Fruit fly (Drosophila melanogaster) whole organism, adult: Measurements from ENCODE around the gene Frmd5.
A peak's percentile ranks its signal among the peaks of the same experiment; 100 is the strongest.

ENCODE experiments used
- CG11617 ChIP-seq: fragments of 200-800 bp; sonication (Bioruptor generic); optimal IDR thresholded peaks from 2 replicates; lab custom pipeline; 2017; ENCODE audit warnings: mild to moderate bottlenecking, missing biosample characterization, missing genetic modification reagents, missing genetic modification characterization
- CG12768 ChIP-seq: fragments of 200-800 bp; sonication (Bioruptor generic); optimal IDR thresholded peaks from 2 replicates; lab custom pipeline; 2017; ENCODE audit warnings: missing biosample characterization, missing genetic modification characterization, mild to moderate bottlenecking, moderate library complexity, missing genetic modification reagents
- CG14711 ChIP-seq: fragments of 200-800 bp; sonication (Bioruptor generic); optimal IDR thresholded peaks from 2 replicates; lab custom pipeline; 2018; ENCODE audit warnings: missing biosample characterization, mild to moderate bottlenecking, missing genetic modification characterization, moderate library complexity
- CG1620 ChIP-seq: fragments of 200-800 bp; sonication (Bioruptor generic); optimal IDR thresholded peaks from 2 replicates; lab custom pipeline; 2016; ENCODE audit warnings: missing biosample characterization, missing genetic modification characterization
- CG33017 ChIP-seq: fragments of 200-800 bp; sonication (Bioruptor generic); optimal IDR thresholded peaks from 2 replicates; lab custom pipeline; 2018; ENCODE audit warnings: missing biosample characterization, mild to moderate bottlenecking, missing genetic modification characterization, moderate library complexity
- CG5204 ChIP-seq: fragments of 200-800 bp; sonication (Bioruptor generic); optimal IDR thresholded peaks from 2 replicates; lab custom pipeline; 2016; ENCODE audit warnings: missing biosample characterization, missing genetic modification characterization
- CG7045 ChIP-seq: fragments of 200-800 bp; sonication (Bioruptor generic); optimal IDR thresholded peaks from 2 replicates; lab custom pipeline; 2017; ENCODE audit warnings: missing biosample characterization, mild to moderate bottlenecking, missing genetic modification characterization
- CG7101 ChIP-seq: fragments of 200-800 bp; sonication (Bioruptor generic); optimal IDR thresholded peaks from 2 replicates; lab custom pipeline; 2018; ENCODE audit warnings: missing biosample characterization, mild to moderate bottlenecking, missing genetic modification characterization, moderate library complexity
- Clk ChIP-seq: fragments of 200-800 bp; sonication (Bioruptor generic); optimal IDR thresholded peaks from 2 replicates; lab custom pipeline; 2017; ENCODE audit warnings: missing biosample characterization, missing genetic modification characterization
- Crg-1 ChIP-seq: fragments of 200-800 bp; sonication (Bioruptor generic); optimal IDR thresholded peaks from 2 replicates; lab custom pipeline; 2016; ENCODE audit warnings: missing biosample characterization, missing genetic modification characterization
- Hr96 ChIP-seq: fragments of 200-800 bp; sonication (Bioruptor generic); optimal IDR thresholded peaks from 2 replicates; lab custom pipeline; 2016; ENCODE audit warnings: missing biosample characterization, missing genetic modification characterization
- Mnt ChIP-seq: fragments of 200-800 bp; sonication (Bioruptor generic); optimal IDR thresholded peaks from 2 replicates; lab custom pipeline; 2016; ENCODE audit warnings: missing biosample characterization, mild to moderate bottlenecking, missing genetic modification characterization
- bab1 ChIP-seq: fragments of 200-800 bp; sonication (Bioruptor generic); optimal IDR thresholded peaks from 3 replicates; lab custom pipeline; 2019; ENCODE audit warnings: missing biosample characterization, mild to moderate bottlenecking, missing genetic modification characterization, moderate library complexity
- cic ChIP-seq: fragments of 200-800 bp; sonication (Bioruptor generic); optimal IDR thresholded peaks from 2 replicates; lab custom pipeline; 2017; ENCODE audit warnings: missing biosample characterization, mild to moderate bottlenecking, missing genetic modification characterization, moderate library complexity
- cnc ChIP-seq, 2 experiments: fragments of >200 bp; optimal IDR thresholded peaks; 2 replicates each; lab custom pipeline; 2017
- kay ChIP-seq: fragments of 200-800 bp; sonication (Bioruptor generic); peaks from one replicate; lab custom pipeline; 2016; ENCODE audit warnings: missing biosample characterization, missing genetic modification characterization, borderline replicate concordance
- ovo ChIP-seq: fragments of 200-800 bp; sonication (Bioruptor generic); optimal IDR thresholded peaks from 2 replicates; lab custom pipeline; 2016; ENCODE audit warnings: missing biosample characterization, missing genetic modification characterization
- pad ChIP-seq: fragments of 200-800 bp; sonication (Bioruptor generic); optimal IDR thresholded peaks from 3 replicates; lab custom pipeline; 2017; ENCODE audit warnings: missing biosample characterization, missing genetic modification characterization, mild to moderate bottlenecking, moderate library complexity, missing genetic modification reagents
- tj ChIP-seq: fragments of 200-800 bp; sonication (Bioruptor generic); optimal IDR thresholded peaks from 3 replicates; lab custom pipeline; 2017; ENCODE audit warnings: missing biosample characterization, mild to moderate bottlenecking, missing genetic modification characterization, moderate library complexity
- toe ChIP-seq: fragments of 200-800 bp; sonication (Bioruptor generic); optimal IDR thresholded peaks from 2 replicates; lab custom pipeline; 2016; ENCODE audit warnings: missing biosample characterization, missing genetic modification characterization

The Frmd5 gene

dm6 chr2L:10353871-10354270 is 9.6 kb downstream of the Frmd5 start, which contains the start of gene CG34367:
TSS of gene CG34367 (minus strand) at chr2L:10353905.
- no peak for TF ChIP-seq CG7045 (GFP tag; lab: Kevin White, UChicago)
- TF ChIP-seq ovo (GFP tag; lab: Kevin White, UChicago) = no peak
- TF ChIP-seq bab1 (GFP tag; lab: Kevin White, UChicago) = no peak
- no peak for TF ChIP-seq pad (GFP tag; lab: Kevin White, UChicago)
- TF ChIP-seq cic = no peak
- no peak for TF ChIP-seq CG14711 (tag; lab: Kevin White, UChicago)
- no peak for TF ChIP-seq kay (GFP tag; lab: Kevin White, UChicago)
- TF ChIP-seq tj = no peak
- TF ChIP-seq Hr96 (GFP tag; lab: Kevin White, UChicago) = no peak
- TF ChIP-seq Crg-1 = no peak
- no peak for TF ChIP-seq CG12768 (GFP tag; lab: Kevin White, UChicago)
- TF ChIP-seq toe (GFP tag; lab: Kevin White, UChicago) = no peak
- TF ChIP-seq Clk (GFP tag; lab: Kevin White, UChicago) = no peak
- no peak for TF ChIP-seq CG11617 (GFP tag; lab: Kevin White, UChicago)
- TF ChIP-seq CG1620 (GFP tag; lab: Kevin White, UChicago) = no peak
- TF ChIP-seq CG33017 = no peak
- TF ChIP-seq CG5204 = no peak
- TF ChIP-seq cnc (optimal IDR thresholded peaks at IDR 0.05; lab: Kevin White, UChicago) = no peak

- TF ChIP-seq CG11617 (GFP tag; lab: Kevin White, UChicago) (peak; percentile 35), CG7045 (GFP tag; lab: Kevin White, UChicago) (no peak), CG1620 (GFP tag; lab: Kevin White, UChicago) (peak; percentile 6), CG7101 (peak; percentile 36), tj (peak; percentile 72), Mnt (GFP tag; lab: Kevin White, UChicago) (no peak)
Observed at dm6 chr2L:10356508-10356907, 12.3 kb downstream of the Frmd5 start, which contains the start of the genes CtsL4 and ClpP. TSS of gene CtsL4 (minus strand) at chr2L:10356597. TSS of gene ClpP (plus strand) at chr2L:10356795.

- no peak for TF ChIP-seq CG33017
- no peak for TF ChIP-seq CG5204
- peak; percentile 50 for TF ChIP-seq CG7101
Observed at dm6 chr2L:10362408-10363067, 18.3 kb downstream of the Frmd5 start, which contains the start of the genes Cand1 and pim. TSS of gene Cand1 (minus strand) at chr2L:10362707. TSS of gene pim (plus strand) at chr2L:10362989.

dm6 chr2L:10364229-10364628 is 20.0 kb downstream of the Frmd5 start, which contains the start of gene lft:
TSS of gene lft (plus strand) at chr2L:10364471.
- TF ChIP-seq CG12768 (GFP tag; lab: Kevin White, UChicago) = no peak
- no peak for TF ChIP-seq CG11617 (GFP tag; lab: Kevin White, UChicago)
- no peak for TF ChIP-seq bab1 (GFP tag; lab: Kevin White, UChicago)
- TF ChIP-seq cnc (optimal IDR thresholded peaks at IDR 0.05; lab: Kevin White, UChicago) = no peak
- no peak for TF ChIP-seq CG33017
- no peak for TF ChIP-seq CG14711 (tag; lab: Kevin White, UChicago)
- no peak for TF ChIP-seq CG7045 (GFP tag; lab: Kevin White, UChicago)
- no peak for TF ChIP-seq ovo (GFP tag; lab: Kevin White, UChicago)
- no peak for TF ChIP-seq toe (GFP tag; lab: Kevin White, UChicago)
- TF ChIP-seq pad (GFP tag; lab: Kevin White, UChicago) = no peak
- TF ChIP-seq kay (GFP tag; lab: Kevin White, UChicago) = no peak
- TF ChIP-seq tj = no peak
- TF ChIP-seq Mnt (GFP tag; lab: Kevin White, UChicago) = no peak
- no peak for TF ChIP-seq Clk (GFP tag; lab: Kevin White, UChicago)

dm6 chr2L:10366525-10366924 is 22.3 kb downstream of the Frmd5 start, which contains the start of gene CG5056:
TSS of gene CG5056 (plus strand) at chr2L:10366692.
- TF ChIP-seq tj = no peak
- no peak for TF ChIP-seq CG1620 (GFP tag; lab: Kevin White, UChicago)
- no peak for TF ChIP-seq CG11617 (GFP tag; lab: Kevin White, UChicago)
- peak; percentile 69 for TF ChIP-seq bab1 (GFP tag; lab: Kevin White, UChicago)
- TF ChIP-seq CG14711 (tag; lab: Kevin White, UChicago) = peak; percentile 37
- no peak for TF ChIP-seq Mnt (GFP tag; lab: Kevin White, UChicago)
- TF ChIP-seq ovo (GFP tag; lab: Kevin White, UChicago) = no peak
- no peak for TF ChIP-seq toe (GFP tag; lab: Kevin White, UChicago)
- TF ChIP-seq Clk (GFP tag; lab: Kevin White, UChicago) = no peak
- peak; percentile 12 for TF ChIP-seq Crg-1
- no peak for TF ChIP-seq CG7101
- TF ChIP-seq cic = no peak
- no peak for TF ChIP-seq cnc (optimal IDR thresholded peaks at IDR 0.05; lab: Kevin White, UChicago)
- no peak for TF ChIP-seq CG5204
- peak; percentile 10 for TF ChIP-seq CG33017
- TF ChIP-seq pad (GFP tag; lab: Kevin White, UChicago) = no peak
- TF ChIP-seq CG7045 (GFP tag; lab: Kevin White, UChicago) = no peak
- no peak for TF ChIP-seq kay (GFP tag; lab: Kevin White, UChicago)
- no peak for TF ChIP-seq CG12768 (GFP tag; lab: Kevin White, UChicago)
- TF ChIP-seq Hr96 (GFP tag; lab: Kevin White, UChicago) = no peak

- no peak for TF ChIP-seq CG33017
- TF ChIP-seq kay (GFP tag; lab: Kevin White, UChicago) = no peak
- TF ChIP-seq CG1620 (GFP tag; lab: Kevin White, UChicago) = no peak
- TF ChIP-seq tj = no peak
- TF ChIP-seq CG11617 (GFP tag; lab: Kevin White, UChicago) = no peak
- no peak for TF ChIP-seq Hr96 (GFP tag; lab: Kevin White, UChicago)
- no peak for TF ChIP-seq CG7101
- no peak for TF ChIP-seq Crg-1
- no peak for TF ChIP-seq CG14711 (tag; lab: Kevin White, UChicago)
- TF ChIP-seq ovo (GFP tag; lab: Kevin White, UChicago) = no peak
Observed at dm6 chr2L:10372297-10372696, 28.1 kb downstream of the Frmd5 start.
